Worm (Caenorhabditis elegans) whole organism, dauer: ENCODE results near the gene W03C9.2.

ENCODE experiments used
- unc-62 ChIP-seq: sonication (generic microtip); optimal IDR thresholded peaks from 2 replicates; lab custom pipeline; 2017; ENCODE audit warnings: missing biosample characterization, missing genetic modification reagents, missing genetic modification characterization

W03C9.2 gene

ce11 chrII:11962083-11962482 lies at the start of gene W03C9.2, which contains the start of gene W03C9.1:
W03C9.2 (plus strand) TSS chrII:11962368.
W03C9.1 (minus strand) TSS chrII:11962128.
- no peak for TF ChIP-seq unc-62 (GFP tag; lab: Kevin White, UChicago)

ce11 chrII:11914304-11914703 lies 47.9 kb upstream of the W03C9.2 start, which contains the start of gene ZK930.7:
ZK930.7 (plus strand) TSS chrII:11914604.
- no peak for TF ChIP-seq unc-62 (GFP tag; lab: Kevin White, UChicago)

- TF ChIP-seq unc-62 (GFP tag; lab: Kevin White, UChicago) = no peak
Observed at ce11 chrII:11915770-11916554, 46.2 kb upstream of the W03C9.2 start, which contains the start of the genes vps-15 and hmg-12. vps-15 (minus strand) TSS chrII:11915852. hmg-12 (plus strand) TSS chrII:11916513.

ce11 chrII:11916555-11916941 lies 45.6 kb upstream of the W03C9.2 start:
- no peak for TF ChIP-seq unc-62 (GFP tag; lab: Kevin White, UChicago)

ce11 chrII:11916945-11917344 lies 45.2 kb upstream of the W03C9.2 start:
- no peak for TF ChIP-seq unc-62 (GFP tag; lab: Kevin White, UChicago)

ce11 chrII:11917530-11917952 lies 44.6 kb upstream of the W03C9.2 start:
- TF ChIP-seq unc-62 (GFP tag; lab: Kevin White, UChicago) = no peak

- no peak for TF ChIP-seq unc-62 (GFP tag; lab: Kevin White, UChicago)
Observed at ce11 chrII:11922757-11923538, 39.2 kb upstream of the W03C9.2 start.

- TF ChIP-seq unc-62 (GFP tag; lab: Kevin White, UChicago) = no peak
Observed at ce11 chrII:11923620-11924298, 38.4 kb upstream of the W03C9.2 start.

ce11 chrII:11925203-11925602 lies 37.0 kb upstream of the W03C9.2 start:
- no peak for TF ChIP-seq unc-62 (GFP tag; lab: Kevin White, UChicago)

- no peak for TF ChIP-seq unc-62 (GFP tag; lab: Kevin White, UChicago)
Observed at ce11 chrII:11926501-11926900, 35.7 kb upstream of the W03C9.2 start.

- TF ChIP-seq unc-62 (GFP tag; lab: Kevin White, UChicago) = no peak
Observed at ce11 chrII:11928752-11929151, 33.4 kb upstream of the W03C9.2 start.

- no peak for TF ChIP-seq unc-62 (GFP tag; lab: Kevin White, UChicago)
Observed at ce11 chrII:11930132-11930531, 32.0 kb upstream of the W03C9.2 start.

- no peak for TF ChIP-seq unc-62 (GFP tag; lab: Kevin White, UChicago)
Observed at ce11 chrII:11935266-11935665, 26.9 kb upstream of the W03C9.2 start, which contains the start of gene lin-29. lin-29 (minus strand) TSS chrII:11935343.

ce11 chrII:11936393-11936792 lies 25.8 kb upstream of the W03C9.2 start:
- no peak for TF ChIP-seq unc-62 (GFP tag; lab: Kevin White, UChicago)

- TF ChIP-seq unc-62 (GFP tag; lab: Kevin White, UChicago) = no peak
Observed at ce11 chrII:11948459-11948858, 13.7 kb upstream of the W03C9.2 start, which contains the start of gene W03C9.8. W03C9.8 (plus strand) TSS chrII:11948759.
